Worm (Caenorhabditis elegans): ENCODE data around the gene lin-52.

Gene lin-52

ce11 chrIII:9822942-9823341, 1.6 kb downstream of the lin-52 start, which contains the start of gene arl-5:
Gene arl-5, plus strand, starts transcription at chrIII:9823242.
- no peak for TF ChIP-seq elt-1 (tag; optimal IDR thresholded peaks at IDR 0.05)
- no peak for TF ChIP-seq lin-13 (GFP tag; optimal IDR thresholded peaks at IDR 0.05)
- TF ChIP-seq nhr-11 (tag; optimal IDR thresholded peaks at IDR 0.05): no peak
- TF ChIP-seq nhr-129 (tag; optimal IDR thresholded peaks at IDR 0.05): no peak
- TF ChIP-seq fos-1 (tag; optimal IDR thresholded peaks at IDR 0.05): no peak
- no peak for TF ChIP-seq egl-27 (tag; optimal IDR thresholded peaks at IDR 0.05)
- TF ChIP-seq nhr-25 (tag; optimal IDR thresholded peaks at IDR 0.05): no peak
- no peak for TF ChIP-seq nhr-6 (tag; optimal IDR thresholded peaks at IDR 0.05)
- no peak for TF ChIP-seq unc-55 (GFP tag; optimal IDR thresholded peaks at IDR 0.05)
- no peak for TF ChIP-seq peb-1 (tag; optimal IDR thresholded peaks at IDR 0.05)
- TF ChIP-seq lin-11 (tag; optimal IDR thresholded peaks at IDR 0.05): no peak
- no peak for TF ChIP-seq sma-9 (GFP tag; optimal IDR thresholded peaks at IDR 0.05)
- TF ChIP-seq sma-9 (tag; optimal IDR thresholded peaks at IDR 0.05): no peak
- no peak for TF ChIP-seq R02D3.7 (tag; optimal IDR thresholded peaks at IDR 0.05)
- TF ChIP-seq ZK546.5 (tag; optimal IDR thresholded peaks at IDR 0.05): no peak
- TF ChIP-seq aly-2 (tag; optimal IDR thresholded peaks at IDR 0.05): no peak
- TF ChIP-seq C34F6.9 (tag; optimal IDR thresholded peaks at IDR 0.05): no peak
- no peak for TF ChIP-seq mdl-1 (tag; optimal IDR thresholded peaks at IDR 0.05)
- TF ChIP-seq lin-39 (tag; optimal IDR thresholded peaks at IDR 0.05): no peak
- no peak for TF ChIP-seq nhr-77 (tag; optimal IDR thresholded peaks at IDR 0.05)
- no peak for TF ChIP-seq skn-1 (tag; optimal IDR thresholded peaks at IDR 0.05)

DNA sequence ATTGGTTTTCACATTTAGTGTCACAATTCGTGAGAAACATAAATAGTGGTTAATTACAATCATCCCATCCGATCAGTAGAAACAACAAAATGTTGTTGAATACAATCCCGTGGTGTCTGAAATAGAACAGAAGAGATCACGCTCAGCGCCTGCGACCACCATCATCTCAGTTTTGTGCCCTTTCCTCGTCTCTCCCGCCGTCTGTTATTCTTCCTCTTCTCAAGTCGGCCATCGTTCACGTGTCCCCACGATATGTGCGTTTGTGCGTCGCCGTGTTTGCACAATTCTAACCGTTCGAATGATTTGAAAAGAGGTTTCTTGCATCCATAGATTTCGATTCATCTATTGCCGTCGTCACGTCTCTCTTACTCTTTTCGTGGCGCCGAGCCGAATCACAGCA, 5.8 kb downstream of the lin-52 start, which contains the start of gene panl-3:
panl-3 (plus strand) TSS at position 294 of the 400 bp plus-strand sequence.
- no peak for TF ChIP-seq nhr-6 (tag; optimal IDR thresholded peaks at IDR 0.05)
- TF ChIP-seq nhr-21 (tag; optimal IDR thresholded peaks at IDR 0.05): peak; percentile 48
- TF ChIP-seq nhr-12 (tag; optimal IDR thresholded peaks at IDR 0.05): no peak
- TF ChIP-seq ztf-11 (tag; optimal IDR thresholded peaks at IDR 0.05): no peak
- TF ChIP-seq Y55F3AM.14 (GFP tag; optimal IDR thresholded peaks at IDR 0.05): no peak
- no peak for TF ChIP-seq zag-1 (tag; optimal IDR thresholded peaks at IDR 0.05)
- TF ChIP-seq gmeb-1 (tag; optimal IDR thresholded peaks at IDR 0.05): peak; percentile 65
- TF ChIP-seq unc-39 (tag; optimal IDR thresholded peaks at IDR 0.05): no peak
- TF ChIP-seq ztf-4 (tag; optimal IDR thresholded peaks at IDR 0.05): peak; percentile 0
- no peak for TF ChIP-seq unc-62 (GFP tag; optimal IDR thresholded peaks at IDR 0.05)
- no peak for TF ChIP-seq aly-2 (tag; optimal IDR thresholded peaks at IDR 0.05)
- TF ChIP-seq sem-4 (tag; optimal IDR thresholded peaks at IDR 0.05): peak; percentile 71
- TF ChIP-seq snpc-4 (tag; optimal IDR thresholded peaks at IDR 0.05): no peak
- TF ChIP-seq lin-11 (tag; optimal IDR thresholded peaks at IDR 0.05): peak; percentile 41
- peak; percentile 67 for TF ChIP-seq nhr-25 (tag; optimal IDR thresholded peaks at IDR 0.05)
- no peak for TF ChIP-seq lin-39 (tag; optimal IDR thresholded peaks at IDR 0.05)
- peak; percentile 51 for TF ChIP-seq lin-13 (GFP tag; optimal IDR thresholded peaks at IDR 0.05)
- peak; percentile 53 for TF ChIP-seq crh-2 (tag; optimal IDR thresholded peaks at IDR 0.05)
- peak; percentile 72 for TF ChIP-seq sma-3 (GFP tag; optimal IDR thresholded peaks at IDR 0.05)
- TF ChIP-seq F13H6.1 (tag; optimal IDR thresholded peaks at IDR 0.05): peak; percentile 55
- no peak for TF ChIP-seq ZK546.5 (tag; optimal IDR thresholded peaks at IDR 0.05)
- peak; percentile 42 to 75 for TF ChIP-seq lsy-2 (tag; optimal IDR thresholded peaks at IDR 0.05)
- peak; percentile 82 for TF ChIP-seq C34F6.9 (tag; optimal IDR thresholded peaks at IDR 0.05)
- no peak for TF ChIP-seq ztf-1 (GFP tag; conservative IDR thresholded peaks at IDR 0.05)
- no peak for TF ChIP-seq elt-3 (tag; optimal IDR thresholded peaks at IDR 0.05)
- TF ChIP-seq R02D3.7 (tag; optimal IDR thresholded peaks at IDR 0.05): no peak
- TF ChIP-seq blmp-1 (tag; optimal IDR thresholded peaks at IDR 0.05; ENCODE audit: insufficient read depth): peak; percentile 4
- peak; percentile 91 for TF ChIP-seq nhr-129 (tag; optimal IDR thresholded peaks at IDR 0.05)
- peak; percentile 56 for TF ChIP-seq unc-55 (GFP tag; optimal IDR thresholded peaks at IDR 0.05)
- no peak for TF ChIP-seq alr-1 (tag; optimal IDR thresholded peaks at IDR 0.05)
- TF ChIP-seq peb-1 (tag; optimal IDR thresholded peaks at IDR 0.05): no peak
- TF ChIP-seq mdl-1 (tag; optimal IDR thresholded peaks at IDR 0.05): peak in 1 of 2 experiments; percentile 79
- no peak for TF ChIP-seq nhr-77 (tag; optimal IDR thresholded peaks at IDR 0.05)
- TF ChIP-seq fos-1 (tag; optimal IDR thresholded peaks at IDR 0.05): peak; percentile 12
- TF ChIP-seq sma-9 (GFP tag; optimal IDR thresholded peaks at IDR 0.05): peak; percentile 42
- no peak for TF ChIP-seq sma-9 (tag; optimal IDR thresholded peaks at IDR 0.05)

ce11 chrIII:9817894-9818293, 6.7 kb downstream of the lin-52 start:
- TF ChIP-seq sma-9 (GFP tag; optimal IDR thresholded peaks at IDR 0.05) (no peak), sma-9 (tag; optimal IDR thresholded peaks at IDR 0.05) (no peak), skn-1 (tag; optimal IDR thresholded peaks at IDR 0.05) (no peak), ama-1 (optimal IDR thresholded peaks at IDR 0.05) (no peak), C34F6.9 (tag; optimal IDR thresholded peaks at IDR 0.05) (no peak), lsy-2 (tag; optimal IDR thresholded peaks at IDR 0.05) (peak in 1 of 2 experiments; percentile 70), snpc-4 (tag; optimal IDR thresholded peaks at IDR 0.05) (no peak), sem-4 (tag; optimal IDR thresholded peaks at IDR 0.05) (no peak), fos-1 (tag; optimal IDR thresholded peaks at IDR 0.05) (no peak)
